Worm (Caenorhabditis elegans) whole organism, L4 larva: ENCODE measurements around the gene nprt-1.
"Not testable (repeated sequence)": the region's sequence is repeated elsewhere in the genome, so short reads cannot be mapped to it uniquely, and the experiment has no call there.

Experiments used
- Y5F2A.4 ChIP-seq: fragments of 200-800 bp; sonication (Bioruptor generic); optimal IDR thresholded peaks from 2 replicates; lab custom pipeline; 2018; ENCODE audit warnings: mild to moderate bottlenecking, missing genetic modification characterization, missing compliant biosample characterization
- ZK546.5 ChIP-seq, 2 experiments: sonication (generic microtip); optimal IDR thresholded peaks; 2 replicates each; lab custom pipeline; 2017; ENCODE audit warnings: missing biosample characterization in 2 of 2, missing genetic modification characterization in 2 of 2
- aha-1 ChIP-seq: fragments of 150-350 bp; peaks from one replicate; lab custom pipeline; 2014; ENCODE audit warnings: missing biosample characterization, missing genetic modification characterization
- ceh-62 ChIP-seq: sonication (generic microtip); optimal IDR thresholded peaks from 2 replicates; lab custom pipeline; 2017; ENCODE audit warnings: missing biosample characterization, missing genetic modification characterization
- daf-16 ChIP-seq, 3 experiments: sonication (generic microtip); optimal IDR thresholded peaks; 2 replicates each; lab custom pipeline; 2016 to 2017; ENCODE audit warnings: missing genetic modification characterization in 3 of 3, missing genetic modification reagents in 3 of 3, mild to moderate bottlenecking in 2 of 3, missing compliant biosample characterization in 2 of 3, missing biosample characterization in 1 of 3, moderate library complexity in 1 of 3
- daf-19 ChIP-seq: fragments of 200-800 bp; sonication (Bioruptor generic); conservative IDR thresholded peaks from 2 replicates; pipeline ENCODE4 v1.3.6; 2022; ENCODE audit warnings: missing genetic modification characterization, missing compliant biosample characterization
- dpl-1 ChIP-seq: fragments of 150-350 bp; optimal IDR thresholded peaks from 2 replicates; lab custom pipeline; 2014; ENCODE audit warnings: missing biosample characterization, missing genetic modification reagents, missing genetic modification characterization
- egl-43 ChIP-seq: fragments of 200-800 bp; sonication (Bioruptor generic); IDR thresholded peaks from 2 replicates; pipeline ENCODE4 v1.3.6; 2022; ENCODE audit warnings: missing genetic modification reagents, missing genetic modification characterization, missing compliant biosample characterization
- lim-7 ChIP-seq: fragments of 200-800 bp; sonication (Bioruptor generic); IDR thresholded peaks from 2 replicates; pipeline ENCODE4 v1.3.6; 2022; ENCODE audit warnings: missing genetic modification characterization, missing compliant biosample characterization
- lin-38 ChIP-seq: fragments of 200-800 bp; sonication (Bioruptor generic); IDR thresholded peaks from 2 replicates; pipeline ENCODE4 v1.3.6; 2022; ENCODE audit warnings: missing genetic modification reagents, missing genetic modification characterization, missing compliant biosample characterization
- lin-39 ChIP-seq: fragments of 150-350 bp; optimal IDR thresholded peaks from 2 replicates; lab custom pipeline; 2014; ENCODE audit warnings: missing biosample characterization, missing genetic modification reagents, missing genetic modification characterization
- mdl-1 ChIP-seq, 2 experiments: fragments of 150-350 bp in 1 of 2; sonication (generic microtip) in 1 of 2; optimal IDR thresholded peaks; 2 replicates each; lab custom pipeline; 2014 to 2017; ENCODE audit warnings: missing biosample characterization in 2 of 2, missing genetic modification characterization in 2 of 2
- mep-1 ChIP-seq: fragments of 150-350 bp; sonication (generic microtip); optimal IDR thresholded peaks from 3 replicates; lab custom pipeline; 2014; ENCODE audit warnings: missing biosample characterization, missing genetic modification characterization
- nhr-102 ChIP-seq: sonication (generic microtip); optimal IDR thresholded peaks from 2 replicates; lab custom pipeline; 2016; ENCODE audit warnings: mild to moderate bottlenecking, missing genetic modification characterization, moderate library complexity, missing compliant biosample characterization
- nhr-11 ChIP-seq: fragments of 150-350 bp; optimal IDR thresholded peaks from 2 replicates; lab custom pipeline; 2014; ENCODE audit warnings: missing biosample characterization, missing genetic modification characterization
- nhr-25 ChIP-seq: sonication (generic microtip); optimal IDR thresholded peaks from 2 replicates; lab custom pipeline; 2017; ENCODE audit warnings: missing genetic modification characterization, mild to moderate bottlenecking, missing compliant biosample characterization, antibody characterized with exemption, moderate library complexity, borderline replicate concordance; ENCODE audit not compliant: insufficient read depth
- nhr-6 ChIP-seq: fragments of 150-350 bp; optimal IDR thresholded peaks from 2 replicates; lab custom pipeline; 2014; ENCODE audit warnings: missing biosample characterization, missing genetic modification characterization
- php-3 ChIP-seq: fragments of 200-800 bp; sonication (Bioruptor generic); IDR thresholded peaks from 2 replicates; pipeline ENCODE4 v1.3.6; 2022; ENCODE audit warnings: missing genetic modification reagents, missing genetic modification characterization, missing compliant biosample characterization
- saeg-2 ChIP-seq: fragments of 200-800 bp; sonication (Bioruptor generic); IDR thresholded peaks from 2 replicates; pipeline ENCODE4 v1.3.6; 2022; ENCODE audit warnings: missing genetic modification reagents, missing genetic modification characterization, missing compliant biosample characterization
- sdz-12 ChIP-seq: fragments of 200-800 bp; sonication (Bioruptor generic); optimal IDR thresholded peaks from 2 replicates; lab custom pipeline; 2018; ENCODE audit warnings: mild to moderate bottlenecking, missing genetic modification characterization, missing compliant biosample characterization
- set-16 ChIP-seq: fragments of 200-800 bp; sonication (Bioruptor generic); IDR thresholded peaks from 2 replicates; pipeline ENCODE4 v1.3.6; 2022; ENCODE audit warnings: missing genetic modification reagents, missing genetic modification characterization, missing compliant biosample characterization
- snpc-1.2 ChIP-seq: fragments of 200-800 bp; sonication (Bioruptor generic); IDR thresholded peaks from 2 replicates; pipeline ENCODE4 v1.3.6; 2022; ENCODE audit warnings: missing genetic modification reagents, missing genetic modification characterization, missing compliant biosample characterization
- tra-1 ChIP-seq: fragments of 200-800 bp; sonication (Bioruptor generic); IDR thresholded peaks from 2 replicates; pipeline ENCODE4 v1.3.6; 2022; ENCODE audit warnings: missing genetic modification reagents, missing genetic modification characterization, missing compliant biosample characterization
- unc-62 ChIP-seq, 3 experiments: fragments of 150-350 bp in 1 of 3; sonication (generic microtip); optimal IDR thresholded peaks in 2 of 3; peaks in 1 of 3; 1 replicate in 1 of 3; 2 replicates in 2 of 3; lab custom pipeline; 2014 to 2017; ENCODE audit warnings: missing biosample characterization in 3 of 3, missing genetic modification characterization in 3 of 3, missing genetic modification reagents in 3 of 3, missing genotype in 1 of 3
- vab-7 ChIP-seq: fragments of 200-800 bp; sonication (Bioruptor generic); IDR thresholded peaks from 2 replicates; pipeline ENCODE4 v1.3.6; 2022; ENCODE audit warnings: missing genetic modification reagents, missing genetic modification characterization, missing compliant biosample characterization
- zfp-3 ChIP-seq: fragments of 200-800 bp; sonication (Bioruptor generic); conservative IDR thresholded peaks from 2 replicates; pipeline ENCODE4 v1.3.6; 2022; ENCODE audit warnings: missing genetic modification reagents, missing genetic modification characterization, missing compliant biosample characterization

nprt-1 gene

DNA sequence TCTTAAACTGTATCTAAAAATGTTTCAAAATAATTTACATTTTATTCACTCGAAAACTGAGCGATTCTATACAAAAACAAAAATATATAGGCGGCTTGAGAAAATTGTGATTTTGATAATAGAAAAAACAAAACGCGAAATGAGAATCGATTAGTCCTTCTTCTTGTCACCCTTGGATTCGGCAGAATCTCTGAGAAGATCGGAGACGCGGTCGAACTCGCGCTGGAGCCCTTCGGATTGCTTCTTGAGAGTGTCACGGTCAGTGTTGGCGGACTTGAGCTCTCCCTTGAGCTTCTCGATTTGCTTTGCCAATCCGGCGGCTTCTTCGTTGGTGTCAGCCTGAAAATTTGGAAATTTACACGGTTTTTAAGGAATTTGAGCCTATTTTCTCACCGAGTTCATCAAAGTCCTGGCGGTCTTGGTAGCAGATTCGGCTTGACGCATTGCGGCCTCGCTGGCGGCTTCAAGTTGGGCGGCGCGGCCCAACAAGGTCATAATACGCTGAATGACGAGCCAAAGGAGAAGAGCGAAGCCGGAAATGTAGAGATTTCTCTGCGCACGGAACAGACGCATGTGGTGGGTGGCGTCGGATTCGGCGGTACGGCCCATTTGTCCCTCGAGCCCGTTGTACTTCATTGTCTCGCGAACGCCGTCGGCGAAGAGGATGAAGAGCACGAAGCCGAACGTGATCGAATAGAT is 1.4 kb upstream of the nprt-1 start (continued):
- TF ChIP-seq aha-1 (tag; lab: Kevin White, UChicago) (peak; percentile 58), lin-38 (GFP tag; lab: Robert Waterston, UW) (peak; percentile 55; the same call in 1 of the 2 replicates), vab-7 (GFP tag; lab: Robert Waterston, UW) (no peak), snpc-1.2 (peak; percentile 72), nhr-11 (no peak)
- TF ChIP-seq, all 104 proteins: peak for 12

DNA sequence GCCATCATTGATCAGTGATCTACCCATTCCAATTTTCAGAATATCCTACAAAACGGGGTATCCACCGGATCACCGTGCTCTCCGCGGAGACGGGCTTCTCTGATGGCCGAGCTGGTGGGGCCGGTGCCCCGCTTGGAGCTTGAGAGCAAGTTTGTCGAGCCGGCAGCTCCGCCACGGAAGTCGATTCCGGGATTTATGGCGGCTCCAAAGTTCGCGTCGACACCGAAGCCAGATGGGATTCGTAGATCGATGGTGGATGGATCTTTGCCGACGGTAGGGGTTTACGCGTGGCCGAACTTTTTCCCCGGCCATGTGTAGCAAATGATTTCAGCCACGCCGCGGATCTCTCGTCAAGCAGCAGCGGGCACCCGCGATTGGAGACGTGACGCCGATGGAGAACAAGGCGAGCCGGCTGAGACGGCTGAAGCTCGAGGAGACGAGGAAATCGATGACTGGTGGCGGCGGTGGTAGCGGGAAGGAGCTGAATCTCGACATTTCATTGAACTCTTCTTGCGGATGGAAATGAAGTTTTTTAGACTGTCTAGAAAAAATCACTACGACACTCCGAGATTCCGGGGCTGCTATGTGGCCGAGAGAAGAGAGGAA is 1.7 kb downstream of the nprt-1 start:
- TF ChIP-seq set-16 (peak; percentile 94), lin-38 (GFP tag; lab: Robert Waterston, UW) (no peak), php-3 (0 out of 2 replicates have a peak, but pooled peaks have one; percentile 18)

DNA sequence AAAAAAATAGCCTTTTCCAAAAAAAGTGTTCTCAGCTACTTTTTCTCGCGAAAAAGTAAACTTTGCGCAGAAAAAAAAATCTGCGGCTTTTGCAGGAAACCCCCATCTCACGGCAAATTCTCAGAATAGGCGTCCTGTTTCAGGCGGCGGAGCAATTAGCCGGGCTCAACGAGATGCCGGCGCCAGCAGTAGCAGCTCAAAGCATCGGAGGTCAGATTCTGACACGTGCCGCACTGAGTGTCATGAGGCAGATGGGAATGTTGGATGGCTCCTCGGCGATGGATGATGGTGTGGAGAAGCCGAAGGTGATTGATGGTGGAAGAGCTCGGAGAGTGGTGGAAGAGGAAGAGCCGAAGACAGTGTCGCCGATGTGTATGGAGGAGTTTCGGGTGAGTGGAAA is 3.0 kb downstream of the nprt-1 start:
- peak; percentile 71 for TF ChIP-seq set-16
- TF ChIP-seq ZK546.5 (tag; optimal IDR thresholded peaks at IDR 0.05; lab: Kevin White, UChicago), result no peak
- no peak for TF ChIP-seq nhr-6 (tag; lab: Kevin White, UChicago)
- no peak for TF ChIP-seq sdz-12 (GFP tag; lab: Kevin White, UChicago)
- 0 out of 2 replicates have a peak, but pooled peaks have one; percentile 7 for TF ChIP-seq egl-43
- no peak for TF ChIP-seq nhr-102
- TF ChIP-seq daf-19 (GFP tag; lab: Robert Waterston, UW), result no peak

DNA sequence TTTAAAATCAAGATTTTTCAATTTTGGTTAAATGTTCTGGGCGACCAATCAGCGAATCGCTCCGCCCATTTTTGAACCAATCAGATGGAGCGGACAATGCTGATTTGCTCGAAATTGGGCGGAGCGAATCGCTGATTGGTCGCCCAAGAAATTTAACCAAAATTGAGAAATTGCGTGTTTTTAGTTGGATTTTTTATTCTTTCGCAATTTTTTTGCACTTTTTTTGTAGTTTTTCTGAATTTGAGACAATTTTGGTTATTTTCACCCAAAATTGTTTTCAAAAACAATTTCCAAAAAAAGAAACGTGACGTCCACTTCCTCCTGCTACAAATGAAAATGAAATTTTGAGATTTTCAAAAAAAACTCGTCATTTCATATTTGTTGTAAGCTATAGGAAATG is 3.6 kb downstream of the nprt-1 start, which contains the start of gene dml-1:
dml-1 (plus strand) TSS at position 301 of the 400 bp plus-strand sequence.
- TF ChIP-seq aha-1 (tag; lab: Kevin White, UChicago), result no peak
- TF ChIP-seq tra-1, result no peak
- TF ChIP-seq zfp-3 (GFP tag; lab: Robert Waterston, UW), result no peak
- TF ChIP-seq daf-16 (GFP tag; optimal IDR thresholded peaks at IDR 0.05; lab: Kevin White, UChicago), result no peak
- TF ChIP-seq daf-16 (tag; optimal IDR thresholded peaks at IDR 0.05; lab: Kevin White, UChicago), result no peak

DNA sequence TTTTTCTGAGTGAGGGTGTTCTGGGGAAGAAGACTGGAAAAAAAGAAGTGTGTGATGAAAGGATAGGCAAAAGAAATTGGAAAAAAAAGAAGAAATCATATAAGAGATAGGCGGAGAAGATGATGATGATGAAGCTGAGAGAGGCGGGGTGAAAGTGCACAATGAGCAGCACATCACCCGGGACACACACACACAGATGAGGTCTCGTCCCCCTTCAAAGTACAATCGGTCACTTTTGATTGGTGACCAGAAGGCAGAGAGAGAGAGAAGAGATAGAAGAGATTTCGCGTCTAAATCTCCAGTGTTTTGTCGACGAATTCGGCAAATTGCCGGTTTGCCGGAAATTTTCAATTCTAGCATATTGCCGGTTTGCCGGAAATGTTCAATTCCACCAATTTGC is 5.0 kb downstream of the nprt-1 start:
- TF ChIP-seq nhr-25 (tag; lab: Kevin White, UChicago) (no peak), mdl-1 (tag; optimal IDR thresholded peaks at IDR 0.05; lab: Kevin White, UChicago) (no peak), dpl-1 (GFP tag; lab: Kevin White, UChicago) (no peak), mep-1 (tag; lab: Kevin White, UChicago) (no peak), saeg-2 (GFP tag; lab: Robert Waterston, UW) (no peak), daf-19 (GFP tag; lab: Robert Waterston, UW) (no peak), ceh-62 (tag; lab: Kevin White, UChicago) (no peak), lim-7 (GFP tag; lab: Robert Waterston, UW) (no peak), Y5F2A.4 (GFP tag; lab: Kevin White, UChicago) (no peak), vab-7 (GFP tag; lab: Robert Waterston, UW) (no peak), lin-39 (tag; lab: Kevin White, UChicago) (no peak)
- TF ChIP-seq, all 104 proteins: peak for 0

DNA sequence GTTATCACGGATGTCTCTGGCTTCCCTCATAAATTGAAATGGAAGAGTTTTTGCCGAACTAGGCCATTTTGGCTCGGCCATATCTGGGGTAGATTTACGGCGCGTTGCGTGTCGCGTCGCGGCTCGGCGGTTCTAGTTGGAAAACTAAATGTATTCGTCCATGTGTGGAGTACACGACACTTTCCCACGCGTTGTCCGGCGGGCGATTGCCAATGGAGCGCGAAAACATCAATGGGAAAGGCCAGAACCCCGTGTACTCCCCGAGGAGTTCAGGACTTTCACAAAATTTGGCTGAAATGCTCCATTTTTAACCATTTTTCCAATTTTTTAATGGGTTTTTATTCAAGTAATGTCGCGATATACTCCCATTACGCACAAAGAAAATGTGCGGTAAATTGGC is 6.1 kb downstream of the nprt-1 start:
- 0 out of 2 replicates have a peak, but pooled peaks have one; percentile 9 for TF ChIP-seq set-16
- TF ChIP-seq unc-62 (GFP tag; optimal IDR thresholded peaks at IDR 0.05 in 1 of 2; lab: Kevin White, UChicago), result peak in 1 of 2 experiments; percentile 93
- TF ChIP-seq unc-62 (tag; optimal IDR thresholded peaks at IDR 0.05; lab: Kevin White, UChicago), result not testable (repeated sequence)
- TF ChIP-seq aha-1 (tag; lab: Kevin White, UChicago), result peak; percentile 19
